Fruit fly (Drosophila melanogaster) S2 (cell line): ENCODE results near the gene CG44004.

Experiments used
- CG8478 ChIP-seq: fragments of >200 bp; optimal IDR thresholded peaks from 2 replicates; lab custom pipeline; 2018
- CTCF ChIP-seq, 2 experiments: fragments of >200 bp; optimal IDR thresholded peaks; 2 replicates each; lab custom pipeline; 2018

CG44004 gene

dm6 chr3L:18036995-18037394, 36.7 kb downstream of the CG44004 start:
- no peak for TF ChIP-seq CTCF (optimal IDR thresholded peaks at IDR 0.05; lab: Kevin White, UChicago)
- no peak for TF ChIP-seq CG8478

- TF ChIP-seq CG8478 (no peak), CTCF (optimal IDR thresholded peaks at IDR 0.05; lab: Kevin White, UChicago) (no peak)
Observed at dm6 chr3L:18034498-18034897, 39.2 kb downstream of the CG44004 start.

dm6 chr3L:18032478-18033343, 41.0 kb downstream of the CG44004 start:
- TF ChIP-seq CG8478 (no peak), CTCF (optimal IDR thresholded peaks at IDR 0.05; lab: Kevin White, UChicago) (peak; percentile 21 to 53)

- TF ChIP-seq CTCF (optimal IDR thresholded peaks at IDR 0.05; lab: Kevin White, UChicago) (no peak), CG8478 (no peak)
Observed at dm6 chr3L:18030301-18030827, 43.3 kb downstream of the CG44004 start.

dm6 chr3L:18029546-18030300, 43.9 kb downstream of the CG44004 start:
- no peak for TF ChIP-seq CTCF (optimal IDR thresholded peaks at IDR 0.05; lab: Kevin White, UChicago)
- no peak for TF ChIP-seq CG8478

- TF ChIP-seq CTCF (optimal IDR thresholded peaks at IDR 0.05; lab: Kevin White, UChicago) (no peak), CG8478 (no peak)
Observed at dm6 chr3L:18025907-18026306, 47.8 kb downstream of the CG44004 start.

dm6 chr3L:18024589-18024988, 49.1 kb downstream of the CG44004 start:
- TF ChIP-seq CTCF (optimal IDR thresholded peaks at IDR 0.05; lab: Kevin White, UChicago) (no peak), CG8478 (no peak)

- TF ChIP-seq CG8478 (no peak), CTCF (optimal IDR thresholded peaks at IDR 0.05; lab: Kevin White, UChicago) (no peak)
Observed at dm6 chr3L:18023622-18024021, 50.0 kb downstream of the CG44004 start.

dm6 chr3L:18022479-18022950, 51.1 kb downstream of the CG44004 start:
- TF ChIP-seq CTCF (optimal IDR thresholded peaks at IDR 0.05; lab: Kevin White, UChicago) (no peak), CG8478 (no peak)
